Fruit fly (Drosophila melanogaster) whole organism, adult: ENCODE results near the gene RNF220.

Source experiments
- CG11617 ChIP-seq: fragments of 200-800 bp; sonication (Bioruptor generic); optimal IDR thresholded peaks from 2 replicates; lab custom pipeline; 2017; ENCODE audit warnings: mild to moderate bottlenecking, missing biosample characterization, missing genetic modification reagents, missing genetic modification characterization
- CG12768 ChIP-seq: fragments of 200-800 bp; sonication (Bioruptor generic); optimal IDR thresholded peaks from 2 replicates; lab custom pipeline; 2017; ENCODE audit warnings: missing biosample characterization, missing genetic modification characterization, mild to moderate bottlenecking, moderate library complexity, missing genetic modification reagents
- CG14711 ChIP-seq: fragments of 200-800 bp; sonication (Bioruptor generic); optimal IDR thresholded peaks from 2 replicates; lab custom pipeline; 2018; ENCODE audit warnings: missing biosample characterization, mild to moderate bottlenecking, missing genetic modification characterization, moderate library complexity
- CG1620 ChIP-seq: fragments of 200-800 bp; sonication (Bioruptor generic); optimal IDR thresholded peaks from 2 replicates; lab custom pipeline; 2016; ENCODE audit warnings: missing biosample characterization, missing genetic modification characterization
- CG33017 ChIP-seq: fragments of 200-800 bp; sonication (Bioruptor generic); optimal IDR thresholded peaks from 2 replicates; lab custom pipeline; 2018; ENCODE audit warnings: missing biosample characterization, mild to moderate bottlenecking, missing genetic modification characterization, moderate library complexity
- CG5204 ChIP-seq: fragments of 200-800 bp; sonication (Bioruptor generic); optimal IDR thresholded peaks from 2 replicates; lab custom pipeline; 2016; ENCODE audit warnings: missing biosample characterization, missing genetic modification characterization
- CG7045 ChIP-seq: fragments of 200-800 bp; sonication (Bioruptor generic); optimal IDR thresholded peaks from 2 replicates; lab custom pipeline; 2017; ENCODE audit warnings: missing biosample characterization, mild to moderate bottlenecking, missing genetic modification characterization
- CG7101 ChIP-seq: fragments of 200-800 bp; sonication (Bioruptor generic); optimal IDR thresholded peaks from 2 replicates; lab custom pipeline; 2018; ENCODE audit warnings: missing biosample characterization, mild to moderate bottlenecking, missing genetic modification characterization, moderate library complexity
- Clk ChIP-seq: fragments of 200-800 bp; sonication (Bioruptor generic); optimal IDR thresholded peaks from 2 replicates; lab custom pipeline; 2017; ENCODE audit warnings: missing biosample characterization, missing genetic modification characterization
- Crg-1 ChIP-seq: fragments of 200-800 bp; sonication (Bioruptor generic); optimal IDR thresholded peaks from 2 replicates; lab custom pipeline; 2016; ENCODE audit warnings: missing biosample characterization, missing genetic modification characterization
- Hr96 ChIP-seq: fragments of 200-800 bp; sonication (Bioruptor generic); optimal IDR thresholded peaks from 2 replicates; lab custom pipeline; 2016; ENCODE audit warnings: missing biosample characterization, missing genetic modification characterization
- Mnt ChIP-seq: fragments of 200-800 bp; sonication (Bioruptor generic); optimal IDR thresholded peaks from 2 replicates; lab custom pipeline; 2016; ENCODE audit warnings: missing biosample characterization, mild to moderate bottlenecking, missing genetic modification characterization
- bab1 ChIP-seq: fragments of 200-800 bp; sonication (Bioruptor generic); optimal IDR thresholded peaks from 3 replicates; lab custom pipeline; 2019; ENCODE audit warnings: missing biosample characterization, mild to moderate bottlenecking, missing genetic modification characterization, moderate library complexity
- cic ChIP-seq: fragments of 200-800 bp; sonication (Bioruptor generic); optimal IDR thresholded peaks from 2 replicates; lab custom pipeline; 2017; ENCODE audit warnings: missing biosample characterization, mild to moderate bottlenecking, missing genetic modification characterization, moderate library complexity
- cnc ChIP-seq, 2 experiments: fragments of >200 bp; optimal IDR thresholded peaks; 2 replicates each; lab custom pipeline; 2017
- kay ChIP-seq: fragments of 200-800 bp; sonication (Bioruptor generic); peaks from one replicate; lab custom pipeline; 2016; ENCODE audit warnings: missing biosample characterization, missing genetic modification characterization, borderline replicate concordance
- ovo ChIP-seq: fragments of 200-800 bp; sonication (Bioruptor generic); optimal IDR thresholded peaks from 2 replicates; lab custom pipeline; 2016; ENCODE audit warnings: missing biosample characterization, missing genetic modification characterization
- pad ChIP-seq: fragments of 200-800 bp; sonication (Bioruptor generic); optimal IDR thresholded peaks from 3 replicates; lab custom pipeline; 2017; ENCODE audit warnings: missing biosample characterization, missing genetic modification characterization, mild to moderate bottlenecking, moderate library complexity, missing genetic modification reagents
- tj ChIP-seq: fragments of 200-800 bp; sonication (Bioruptor generic); optimal IDR thresholded peaks from 3 replicates; lab custom pipeline; 2017; ENCODE audit warnings: missing biosample characterization, mild to moderate bottlenecking, missing genetic modification characterization, moderate library complexity
- toe ChIP-seq: fragments of 200-800 bp; sonication (Bioruptor generic); optimal IDR thresholded peaks from 2 replicates; lab custom pipeline; 2016; ENCODE audit warnings: missing biosample characterization, missing genetic modification characterization

RNF220 gene

dm6 chr3R:22690311-22690710 is 35.9 kb downstream of the RNF220 start, which contains the start of the genes wfs1 and Nup133:
wfs1 (minus strand) TSS chr3R:22690380.
Nup133 (plus strand) TSS chr3R:22690607.
- peak; percentile 51 for TF ChIP-seq CG12768 (GFP tag; lab: Kevin White, UChicago)
- TF ChIP-seq Mnt: peak; percentile 17
- TF ChIP-seq CG5204 (GFP tag; lab: Kevin White, UChicago): no peak
- no peak for TF ChIP-seq kay
- TF ChIP-seq CG7101 (tag; lab: Kevin White, UChicago): peak; percentile 90
- peak; percentile 66 for TF ChIP-seq CG7045 (GFP tag; lab: Kevin White, UChicago)
- TF ChIP-seq pad (GFP tag; lab: Kevin White, UChicago): peak; percentile 51
- no peak for TF ChIP-seq cic (GFP tag; lab: Kevin White, UChicago)
- TF ChIP-seq CG1620: peak; percentile 8
- TF ChIP-seq ovo (GFP tag; lab: Kevin White, UChicago): peak; percentile 12
- no peak for TF ChIP-seq cnc (optimal IDR thresholded peaks at IDR 0.05; lab: Kevin White, UChicago)
- peak; percentile 28 for TF ChIP-seq toe (GFP tag; lab: Kevin White, UChicago)
- TF ChIP-seq CG11617 (GFP tag; lab: Kevin White, UChicago): peak; percentile 77
- peak; percentile 82 for TF ChIP-seq CG14711 (tag; lab: Kevin White, UChicago)
- peak; percentile 80 for TF ChIP-seq bab1 (GFP tag; lab: Kevin White, UChicago)
- TF ChIP-seq tj: peak; percentile 39
- peak; percentile 26 for TF ChIP-seq Crg-1 (GFP tag; lab: Kevin White, UChicago)
- peak; percentile 66 for TF ChIP-seq CG33017 (tag; lab: Kevin White, UChicago)
- TF ChIP-seq Hr96 (GFP tag; lab: Kevin White, UChicago): no peak
- TF ChIP-seq Clk (GFP tag; lab: Kevin White, UChicago): no peak

dm6 chr3R:22686336-22686874 is 39.8 kb downstream of the RNF220 start, which contains the start of the genes Gclm and CG17625:
Gclm (minus strand) TSS chr3R:22686510.
CG17625 (plus strand) TSS chr3R:22686849.
- TF ChIP-seq Clk (GFP tag; lab: Kevin White, UChicago) (no peak), bab1 (GFP tag; lab: Kevin White, UChicago) (peak; percentile 80), Hr96 (GFP tag; lab: Kevin White, UChicago) (peak; percentile 55), pad (GFP tag; lab: Kevin White, UChicago) (peak; percentile 30), CG11617 (GFP tag; lab: Kevin White, UChicago) (peak; percentile 45), tj (peak; percentile 46), ovo (GFP tag; lab: Kevin White, UChicago) (peak; percentile 28), toe (GFP tag; lab: Kevin White, UChicago) (peak; percentile 59), CG14711 (tag; lab: Kevin White, UChicago) (peak; percentile 49), cic (GFP tag; lab: Kevin White, UChicago) (peak; percentile 50), cnc (optimal IDR thresholded peaks at IDR 0.05; lab: Kevin White, UChicago) (no peak), CG7101 (tag; lab: Kevin White, UChicago) (peak; percentile 73), CG7045 (GFP tag; lab: Kevin White, UChicago) (peak; percentile 38), kay (no peak), CG33017 (tag; lab: Kevin White, UChicago) (peak; percentile 64), Crg-1 (GFP tag; lab: Kevin White, UChicago) (no peak), CG5204 (GFP tag; lab: Kevin White, UChicago) (peak; percentile 52), CG12768 (GFP tag; lab: Kevin White, UChicago) (peak; percentile 76), CG1620 (peak; percentile 38), Mnt (peak; percentile 86)

- no peak for TF ChIP-seq CG5204 (GFP tag; lab: Kevin White, UChicago)
- TF ChIP-seq CG7045 (GFP tag; lab: Kevin White, UChicago): no peak
- TF ChIP-seq Clk (GFP tag; lab: Kevin White, UChicago): no peak
- no peak for TF ChIP-seq toe (GFP tag; lab: Kevin White, UChicago)
- TF ChIP-seq CG12768 (GFP tag; lab: Kevin White, UChicago): no peak
- TF ChIP-seq cic (GFP tag; lab: Kevin White, UChicago): no peak
- TF ChIP-seq CG14711 (tag; lab: Kevin White, UChicago): no peak
- no peak for TF ChIP-seq CG33017 (tag; lab: Kevin White, UChicago)
- no peak for TF ChIP-seq Hr96 (GFP tag; lab: Kevin White, UChicago)
- TF ChIP-seq CG7101 (tag; lab: Kevin White, UChicago): no peak
- no peak for TF ChIP-seq Mnt
- TF ChIP-seq tj: no peak
- TF ChIP-seq bab1 (GFP tag; lab: Kevin White, UChicago): no peak
- TF ChIP-seq ovo (GFP tag; lab: Kevin White, UChicago): no peak
- TF ChIP-seq pad (GFP tag; lab: Kevin White, UChicago): no peak
- TF ChIP-seq CG1620: no peak
- no peak for TF ChIP-seq cnc (optimal IDR thresholded peaks at IDR 0.05; lab: Kevin White, UChicago)
- no peak for TF ChIP-seq kay
Measured at dm6 chr3R:22684948-22685253, 41.3 kb downstream of the RNF220 start.

dm6 chr3R:22684044-22684947 is 41.9 kb downstream of the RNF220 start:
- TF ChIP-seq kay (peak; percentile 95), Hr96 (GFP tag; lab: Kevin White, UChicago) (peak; percentile 21), CG7101 (tag; lab: Kevin White, UChicago) (peak; percentile 23), CG12768 (GFP tag; lab: Kevin White, UChicago) (peak; percentile 60), cnc (optimal IDR thresholded peaks at IDR 0.05; lab: Kevin White, UChicago) (peak; percentile 13 to 91), CG11617 (GFP tag; lab: Kevin White, UChicago) (no peak), CG1620 (no peak), Mnt (peak; percentile 14), pad (GFP tag; lab: Kevin White, UChicago) (no peak), ovo (GFP tag; lab: Kevin White, UChicago) (no peak), CG5204 (GFP tag; lab: Kevin White, UChicago) (no peak), Clk (GFP tag; lab: Kevin White, UChicago) (peak; percentile 0), CG7045 (GFP tag; lab: Kevin White, UChicago) (peak; percentile 41), cic (GFP tag; lab: Kevin White, UChicago) (peak; percentile 73), CG14711 (tag; lab: Kevin White, UChicago) (no peak), Crg-1 (GFP tag; lab: Kevin White, UChicago) (no peak), toe (GFP tag; lab: Kevin White, UChicago) (no peak), CG33017 (tag; lab: Kevin White, UChicago) (peak; percentile 3)
